Worm (Caenorhabditis elegans): ENCODE measurements around the gene T28A11.19.

The T28A11.19 gene

ce11 chrV:3269407-3269806 is at the start of gene T28A11.19:
Gene T28A11.19, minus strand, starts transcription at chrV:3269514.
- TF ChIP-seq efl-1 (optimal IDR thresholded peaks at IDR 0.05) (no peak), efl-1 (GFP tag; optimal IDR thresholded peaks at IDR 0.05 in 1 of 2) (no peak), nhr-28 (tag; optimal IDR thresholded peaks at IDR 0.05) (no peak), rnt-1 (tag; optimal IDR thresholded peaks at IDR 0.05) (peak; percentile 16), nhr-19 (GFP tag; conservative IDR thresholded peaks at IDR 0.05) (no peak), mdl-1 (tag; optimal IDR thresholded peaks at IDR 0.05) (no peak), mef-2 (tag; optimal IDR thresholded peaks at IDR 0.05) (no peak), C16A3.4 (tag; optimal IDR thresholded peaks at IDR 0.05) (no peak), nhr-237 (tag; optimal IDR thresholded peaks at IDR 0.05) (no peak), blmp-1 (tag; optimal IDR thresholded peaks at IDR 0.05) (no peak)

DNA sequence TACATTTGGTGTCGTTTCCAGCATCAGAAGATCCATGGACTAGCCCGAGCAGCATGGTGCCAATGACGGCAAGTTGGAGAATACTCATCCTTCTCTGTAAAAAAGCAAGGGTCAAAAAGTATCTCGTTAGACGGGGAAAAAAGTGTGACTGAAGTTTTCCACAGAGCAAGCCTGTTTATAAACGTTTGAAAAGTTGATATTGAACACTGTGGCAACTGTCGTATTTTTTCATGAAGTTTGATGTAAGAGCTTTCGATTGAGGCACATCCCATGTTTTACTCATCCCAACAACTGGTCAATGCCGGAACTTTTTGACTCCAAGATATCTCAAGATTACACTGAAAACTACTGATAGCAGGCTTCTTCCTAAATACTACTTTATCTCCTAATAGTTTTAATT is 49.7 kb upstream of the T28A11.19 start, which contains the start of gene F35F10.13:
F35F10.13 (minus strand) TSS at position 101 of the 400 bp plus-strand sequence.
- TF ChIP-seq ces-1 (GFP tag; optimal IDR thresholded peaks at IDR 0.05) (no peak), dsc-1 (tag; optimal IDR thresholded peaks at IDR 0.05) (no peak), pqm-1 (tag; optimal IDR thresholded peaks at IDR 0.05) (no peak), lin-39 (tag; optimal IDR thresholded peaks at IDR 0.05) (no peak), swsn-7 (tag; optimal IDR thresholded peaks at IDR 0.05) (no peak)

DNA sequence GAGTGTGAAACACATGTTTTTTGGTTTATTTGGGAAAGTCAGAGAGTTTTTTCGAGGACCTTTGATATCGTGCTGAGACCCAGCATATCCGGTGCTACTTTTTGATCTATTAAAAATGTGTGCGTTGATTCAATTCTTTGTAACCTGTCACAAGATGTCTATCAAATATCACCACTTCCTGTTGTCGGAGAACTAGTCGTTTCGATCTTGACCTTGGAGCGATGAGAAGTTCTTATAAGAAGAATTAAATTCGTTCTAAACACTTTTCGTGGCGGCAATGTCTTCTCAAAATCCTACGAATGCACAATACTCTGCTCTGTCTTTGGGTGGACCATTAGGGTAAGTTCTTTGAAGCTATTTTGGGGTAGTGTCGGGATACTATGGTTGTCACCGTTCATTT is 46.8 kb upstream of the T28A11.19 start, which contains the start of gene F35F10.1:
F35F10.1 (plus strand) TSS at position 200 of the 400 bp plus-strand sequence.
- no peak for TF ChIP-seq dpl-1 (GFP tag; optimal IDR thresholded peaks at IDR 0.05)
- TF ChIP-seq nhr-20 (tag; optimal IDR thresholded peaks at IDR 0.05) = no peak
- TF ChIP-seq ztf-4 (tag; optimal IDR thresholded peaks at IDR 0.05) = no peak
- no peak for TF ChIP-seq unc-30 (tag; optimal IDR thresholded peaks at IDR 0.05)
- TF ChIP-seq blmp-1 (tag; optimal IDR thresholded peaks at IDR 0.05) = peak; percentile 37
- TF ChIP-seq ceh-90 (tag; optimal IDR thresholded peaks at IDR 0.05) = no peak
- TF ChIP-seq nhr-85 (tag) = peak; percentile 69
- peak; percentile 9; the same call in 1 of the 2 replicates for TF ChIP-seq grh-1 (GFP tag; IDR thresholded peaks at IDR 0.05)
- no peak for TF ChIP-seq fkh-4 (tag; optimal IDR thresholded peaks at IDR 0.05; ENCODE audit: borderline replicate concordance)
- TF ChIP-seq tlp-1 (tag; optimal IDR thresholded peaks at IDR 0.05) = no peak
- no peak for TF ChIP-seq ceh-8 (GFP tag; optimal IDR thresholded peaks at IDR 0.05)
- no peak for TF ChIP-seq nhr-90 (tag; optimal IDR thresholded peaks at IDR 0.05; ENCODE audit: poor library complexity)
- no peak for TF ChIP-seq unc-98 (GFP tag; IDR thresholded peaks at IDR 0.05)
- no peak for TF ChIP-seq lsy-2 (tag; optimal IDR thresholded peaks at IDR 0.05)
- TF ChIP-seq lin-39 (tag; optimal IDR thresholded peaks at IDR 0.05) = no peak
- no peak for TF ChIP-seq nhr-71 (tag; optimal IDR thresholded peaks at IDR 0.05)

DNA sequence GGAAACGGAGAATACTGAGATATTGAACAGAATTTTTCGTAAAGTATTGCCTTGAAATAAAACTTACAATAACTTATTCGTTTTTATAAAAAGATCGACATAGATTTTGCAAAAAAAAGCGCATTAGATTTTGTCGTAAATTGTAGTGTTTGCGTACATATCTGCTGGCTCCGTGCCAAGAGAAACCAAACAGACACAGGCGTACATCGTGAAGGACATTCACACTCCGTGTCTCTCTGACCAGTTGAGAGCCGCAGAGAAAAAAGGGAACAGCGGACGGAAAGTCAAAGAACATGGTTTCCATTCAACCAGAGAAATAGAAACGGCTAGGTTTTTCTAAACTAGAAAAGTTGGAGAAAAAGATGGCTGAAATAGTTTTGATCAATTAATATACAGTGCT is 46.0 kb upstream of the T28A11.19 start, which contains the start of gene arrd-19:
arrd-19 (minus strand) TSS at position 209 of the 400 bp plus-strand sequence.
- no peak for TF ChIP-seq sptf-1 (tag; optimal IDR thresholded peaks at IDR 0.05)
- peak; percentile 67 for TF ChIP-seq pag-3 (tag; optimal IDR thresholded peaks at IDR 0.05; ENCODE audit: borderline replicate concordance, insufficient read depth)
- TF ChIP-seq ztf-4 (tag; optimal IDR thresholded peaks at IDR 0.05) = no peak
- TF ChIP-seq nhr-47 (tag; optimal IDR thresholded peaks at IDR 0.05) = peak; percentile 69
- TF ChIP-seq rnt-1 (tag; optimal IDR thresholded peaks at IDR 0.05) = peak; percentile 78
- no peak for TF ChIP-seq nhr-11 (tag; optimal IDR thresholded peaks at IDR 0.05)
- TF ChIP-seq nhr-20 (tag; optimal IDR thresholded peaks at IDR 0.05) = peak; percentile 84
- peak; percentile 74 to 75 for TF ChIP-seq efl-1 (optimal IDR thresholded peaks at IDR 0.05)
- peak; percentile 51 to 95 for TF ChIP-seq efl-1 (GFP tag; optimal IDR thresholded peaks at IDR 0.05 in 1 of 2)
- TF ChIP-seq egl-13 (tag; optimal IDR thresholded peaks at IDR 0.05) = peak; percentile 19
- peak; percentile 77 for TF ChIP-seq nhr-19 (GFP tag; conservative IDR thresholded peaks at IDR 0.05)
- peak; percentile 52 for TF ChIP-seq skn-1 (tag; optimal IDR thresholded peaks at IDR 0.05)
- peak; percentile 39 for TF ChIP-seq unc-86 (tag; optimal IDR thresholded peaks at IDR 0.05)
- peak in 2 of 3 experiments; percentile 36 to 76 for TF ChIP-seq ceh-82 (tag; optimal IDR thresholded peaks at IDR 0.05)
- TF ChIP-seq tbx-2 (tag; optimal IDR thresholded peaks at IDR 0.05) = peak; percentile 73
- peak; percentile 82 for TF ChIP-seq snu-23 (GFP tag; optimal IDR thresholded peaks at IDR 0.05)
- TF ChIP-seq irx-1 (tag; optimal IDR thresholded peaks at IDR 0.05) = peak; percentile 58
- TF ChIP-seq nhr-12 (tag; optimal IDR thresholded peaks at IDR 0.05) = no peak
- TF ChIP-seq nhr-85 (tag) = peak; percentile 97
- TF ChIP-seq C16A3.4 (tag; optimal IDR thresholded peaks at IDR 0.05) = peak; percentile 49
- TF ChIP-seq ceh-8 (GFP tag; optimal IDR thresholded peaks at IDR 0.05) = no peak
- peak; percentile 88 for TF ChIP-seq mep-1 (tag; optimal IDR thresholded peaks at IDR 0.05)
- TF ChIP-seq blmp-1 (tag; optimal IDR thresholded peaks at IDR 0.05) = peak; percentile 74
- TF ChIP-seq snpc-4 (tag; optimal IDR thresholded peaks at IDR 0.05) = peak; percentile 54
- no peak for TF ChIP-seq sox-4 (tag; optimal IDR thresholded peaks at IDR 0.05)
- no peak for TF ChIP-seq ceh-90 (tag; optimal IDR thresholded peaks at IDR 0.05)
- peak; percentile 46 to 76 (median 63) for TF ChIP-seq dpl-1 (GFP tag; optimal IDR thresholded peaks at IDR 0.05)
- peak; percentile 86 for TF ChIP-seq F16B12.6 (tag; optimal IDR thresholded peaks at IDR 0.05)
- TF ChIP-seq lin-39 (tag; optimal IDR thresholded peaks at IDR 0.05) = no peak
- no peak for TF ChIP-seq C04F5.9 (tag; optimal IDR thresholded peaks at IDR 0.05)
- peak; percentile 66 for TF ChIP-seq fkh-8 (tag; optimal IDR thresholded peaks at IDR 0.05)
